Worm (Caenorhabditis elegans) whole organism, young adult: Measurements from ENCODE around the gene F22B8.3.

Experiments used
- B0019.2 ChIP-seq: fragments of 200-800 bp; sonication (Bioruptor generic); conservative IDR thresholded peaks from 2 replicates; pipeline ENCODE4 v1.3.6; 2022; ENCODE audit warnings: missing genetic modification reagents, missing genetic modification characterization, missing compliant biosample characterization
- B0035.1 ChIP-seq: sonication (generic microtip); optimal IDR thresholded peaks from 2 replicates; lab custom pipeline; 2016; ENCODE audit warnings: missing genetic modification characterization, mild to moderate bottlenecking, missing compliant biosample characterization, missing genotype, missing genetic modification reagents
- B0336.3 ChIP-seq: fragments of 200-800 bp; sonication (Bioruptor generic); IDR thresholded peaks from 2 replicates; pipeline ENCODE4 v1.3.6; 2022; ENCODE audit warnings: missing genetic modification characterization, missing compliant biosample characterization
- C06A6.2 ChIP-seq: fragments of 200-800 bp; sonication (Bioruptor generic); conservative IDR thresholded peaks from 2 replicates; pipeline ENCODE4 v1.3.6; 2022; ENCODE audit warnings: missing genetic modification characterization, missing compliant biosample characterization
- D2030.7 ChIP-seq: fragments of 200-800 bp; sonication (Bioruptor generic); IDR thresholded peaks from 2 replicates; pipeline ENCODE4 v1.3.6; 2022; ENCODE audit warnings: missing genetic modification reagents, missing genetic modification characterization, missing compliant biosample characterization
- F39B2.1 ChIP-seq: fragments of 200-800 bp; sonication (Bioruptor generic); IDR thresholded peaks from 2 replicates; pipeline ENCODE4 v1.3.6; 2022; ENCODE audit warnings: missing genetic modification reagents, missing genetic modification characterization, missing compliant biosample characterization
- F49E8.2 ChIP-seq: sonication (generic microtip); optimal IDR thresholded peaks from 3 replicates; lab custom pipeline; 2017; ENCODE audit warnings: missing genetic modification characterization, mild to moderate bottlenecking, missing compliant biosample characterization, antibody characterized with exemption, moderate library complexity; ENCODE audit not compliant: insufficient read depth
- F55B11.4 ChIP-seq: sonication (generic microtip); optimal IDR thresholded peaks from 2 replicates; lab custom pipeline; 2016; ENCODE audit warnings: missing compliant biosample characterization, missing genetic modification characterization, borderline replicate concordance; ENCODE audit not compliant: insufficient read depth
- F57C9.4 ChIP-seq: sonication (generic microtip); optimal IDR thresholded peaks from 2 replicates; lab custom pipeline; 2017; ENCODE audit warnings: mild to moderate bottlenecking, missing genetic modification characterization, missing compliant biosample characterization
- K12H6.12 ChIP-seq: fragments of 200-800 bp; sonication (Bioruptor generic); optimal IDR thresholded peaks from 2 replicates; lab custom pipeline; 2018; ENCODE audit warnings: mild to moderate bottlenecking, missing genetic modification characterization, missing compliant biosample characterization
- aptf-2 ChIP-seq: fragments of 200-800 bp; sonication (Bioruptor generic); conservative IDR thresholded peaks from 2 replicates; pipeline ENCODE4 v1.3.6; 2022; ENCODE audit warnings: missing genetic modification reagents, missing genetic modification characterization, missing compliant biosample characterization
- atf-7 ChIP-seq: sonication (generic microtip); optimal IDR thresholded peaks from 2 replicates; lab custom pipeline; 2017; ENCODE audit warnings: mild to moderate bottlenecking, missing genetic modification characterization, missing compliant biosample characterization
- attf-3 ChIP-seq: fragments of 200-800 bp; sonication (Bioruptor generic); conservative IDR thresholded peaks from 2 replicates; pipeline ENCODE4 v1.3.6; 2022; ENCODE audit warnings: missing genetic modification reagents, missing genetic modification characterization, missing compliant biosample characterization
- attf-5 ChIP-seq: fragments of 200-800 bp; sonication (Bioruptor generic); optimal IDR thresholded peaks from 2 replicates; lab custom pipeline; 2018; ENCODE audit warnings: mild to moderate bottlenecking, missing genetic modification characterization, missing compliant biosample characterization
- bed-2 ChIP-seq: fragments of 200-800 bp; sonication (Bioruptor generic); IDR thresholded peaks from 2 replicates; pipeline ENCODE4 v1.3.6; 2022; ENCODE audit warnings: missing genetic modification reagents, missing genetic modification characterization, missing compliant biosample characterization
- ccch-3 ChIP-seq: fragments of 200-800 bp; sonication (Bioruptor generic); optimal IDR thresholded peaks from 2 replicates; lab custom pipeline; 2018; ENCODE audit warnings: mild to moderate bottlenecking, missing genetic modification characterization, missing compliant biosample characterization
- cebp-1 ChIP-seq, 2 experiments: fragments of 200-800 bp in 1 of 2; sonication (Bioruptor generic) in 1 of 2; sonication (generic microtip) in 1 of 2; IDR thresholded peaks in 1 of 2; optimal IDR thresholded peaks in 1 of 2; 2 replicates each; pipeline versions ENCODE4 v1.3.6 to Lab custom; 2017 to 2022; ENCODE audit warnings: missing compliant biosample characterization in 2 of 2, missing genetic modification characterization in 2 of 2, mild to moderate bottlenecking in 1 of 2, missing genetic modification reagents in 1 of 2, moderate library complexity in 1 of 2
- cebp-2 ChIP-seq: fragments of 200-800 bp; sonication (Bioruptor generic); IDR thresholded peaks from 2 replicates; pipeline ENCODE4 v1.3.6; 2022; ENCODE audit warnings: missing genetic modification characterization, missing compliant biosample characterization
- ceh-40 ChIP-seq: fragments of 200-800 bp; sonication (Bioruptor generic); IDR thresholded peaks from 2 replicates; pipeline ENCODE4 v1.3.6; 2022; ENCODE audit warnings: missing genetic modification characterization, missing compliant biosample characterization
- ceh-91 ChIP-seq: fragments of 200-800 bp; sonication (Bioruptor generic); IDR thresholded peaks from 2 replicates; pipeline ENCODE4 v1.3.6; 2022; ENCODE audit warnings: missing genetic modification reagents, missing genetic modification characterization, missing compliant biosample characterization
- chd-7 ChIP-seq: sonication (generic microtip); optimal IDR thresholded peaks from 2 replicates; lab custom pipeline; 2016; ENCODE audit warnings: mild to moderate bottlenecking, missing genetic modification characterization, moderate library complexity, missing compliant biosample characterization
- dox-1 ChIP-seq: fragments of 200-800 bp; sonication (Bioruptor generic); IDR thresholded peaks from 2 replicates; pipeline ENCODE4 v1.3.6; 2022; ENCODE audit warnings: missing genetic modification reagents, missing genetic modification characterization, missing compliant biosample characterization
- dpl-1 ChIP-seq: fragments of 150-350 bp; optimal IDR thresholded peaks from 2 replicates; lab custom pipeline; 2014; ENCODE audit warnings: missing biosample characterization, missing genetic modification reagents, missing genetic modification characterization
- lag-1 ChIP-seq: fragments of 200-800 bp; sonication (Bioruptor generic); IDR thresholded peaks from 2 replicates; pipeline ENCODE4 v1.3.6; 2022; ENCODE audit warnings: missing genetic modification reagents, missing genetic modification characterization, missing compliant biosample characterization
- let-607 ChIP-seq, 2 experiments: fragments of 200-800 bp in 1 of 2; sonication (Bioruptor generic) in 1 of 2; sonication (generic microtip) in 1 of 2; optimal IDR thresholded peaks; 2 replicates each; lab custom pipeline; 2016 to 2018; ENCODE audit warnings: mild to moderate bottlenecking in 2 of 2, missing compliant biosample characterization in 2 of 2, missing genetic modification characterization in 2 of 2, moderate library complexity in 2 of 2, missing genotype in 1 of 2
- lin-35 ChIP-seq, 3 experiments: fragments of 150-350 bp in 2 of 3; sonication (generic microtip) in 1 of 3; optimal IDR thresholded peaks; 2 replicates each; lab custom pipeline; 2014 to 2018; ENCODE audit warnings: missing biosample characterization in 3 of 3, missing genetic modification characterization in 3 of 3, missing genetic modification reagents in 3 of 3
- mcd-1 ChIP-seq: fragments of 200-800 bp; sonication (Bioruptor generic); IDR thresholded peaks from 2 replicates; pipeline ENCODE4 v1.3.6; 2022; ENCODE audit warnings: missing genetic modification reagents, missing genetic modification characterization, missing compliant biosample characterization
- nhr-27 ChIP-seq: fragments of 200-800 bp; sonication (Bioruptor generic); optimal IDR thresholded peaks from 2 replicates; lab custom pipeline; 2018; ENCODE audit warnings: mild to moderate bottlenecking, missing genetic modification characterization, moderate library complexity, missing compliant biosample characterization
- nhr-80 ChIP-seq: sonication (generic microtip); optimal IDR thresholded peaks from 2 replicates; lab custom pipeline; 2016; ENCODE audit warnings: missing genetic modification characterization, missing compliant biosample characterization
- rec-8 ChIP-seq, 2 experiments: sonication (generic microtip); optimal IDR thresholded peaks; 2 replicates each; lab custom pipeline; 2016; ENCODE audit warnings: mild to moderate bottlenecking in 2 of 2, missing genetic modification characterization in 2 of 2, missing genetic modification reagents in 2 of 2, missing genotype in 2 of 2, missing biosample characterization in 1 of 2, missing compliant biosample characterization in 1 of 2, moderate library complexity in 1 of 2
- snpc-1.3 ChIP-seq: sonication (generic microtip); optimal IDR thresholded peaks from 2 replicates; lab custom pipeline; 2017; ENCODE audit warnings: missing genetic modification characterization, mild to moderate bottlenecking, missing compliant biosample characterization, antibody characterized with exemption, moderate library complexity, missing genotype, missing genetic modification reagents; ENCODE audit not compliant: insufficient read depth
- ztf-25 ChIP-seq: fragments of 200-800 bp; sonication (Bioruptor generic); IDR thresholded peaks from 2 replicates; pipeline ENCODE4 v1.3.6; 2022; ENCODE audit warnings: missing genetic modification reagents, missing genetic modification characterization, missing compliant biosample characterization

The F22B8.3 gene

DNA sequence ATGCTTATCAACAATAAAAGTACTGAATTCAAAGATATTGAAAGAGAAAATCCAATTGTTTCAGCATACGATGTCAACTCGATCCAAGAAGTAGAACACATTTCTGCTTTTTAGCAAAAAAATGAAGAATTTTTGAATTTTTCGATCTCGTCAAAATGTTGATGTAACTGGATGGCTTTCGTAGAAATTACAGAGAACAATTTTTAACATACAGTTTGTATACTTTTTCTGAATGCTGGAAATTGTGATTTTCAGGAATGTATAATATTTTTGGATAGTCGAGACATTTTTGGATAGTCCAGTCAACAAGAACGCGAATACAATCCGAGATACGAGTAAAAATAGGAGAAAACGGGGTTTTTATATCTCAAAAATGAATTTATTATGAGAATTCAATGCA is 27.8 kb downstream of the F22B8.3 start, which contains the start of gene str-103:
TSS of gene str-103 (minus strand) at position 101 of the 400 bp plus-strand sequence.
- TF ChIP-seq ceh-40 (GFP tag; lab: Robert Waterston, UW) (no peak), aptf-2 (GFP tag; lab: Robert Waterston, UW) (no peak), C06A6.2 (GFP tag; lab: Robert Waterston, UW) (no peak), B0336.3 (GFP tag; lab: Robert Waterston, UW) (no peak), chd-7 (tag; lab: Kevin White, UChicago) (no peak), F39B2.1 (GFP tag; lab: Robert Waterston, UW) (no peak), dpl-1 (GFP tag; lab: Kevin White, UChicago) (no peak), cebp-2 (GFP tag; lab: Robert Waterston, UW) (no peak), D2030.7 (GFP tag; lab: Robert Waterston, UW) (no peak), nhr-27 (tag; lab: Kevin White, UChicago) (no peak), F57C9.4 (tag; lab: Kevin White, UChicago) (no peak), ceh-91 (GFP tag; lab: Robert Waterston, UW) (no peak), ztf-25 (GFP tag; lab: Robert Waterston, UW) (no peak)
- TF ChIP-seq, all 124 proteins: peak for 0

- TF ChIP-seq lag-1 (GFP tag; lab: Robert Waterston, UW) (no peak), cebp-1 (GFP tag; IDR thresholded peaks at IDR 0.05; lab: Robert Waterston, UW) (no peak), cebp-1 (tag; optimal IDR thresholded peaks at IDR 0.05; lab: Kevin White, UChicago) (peak; percentile 86), rec-8 (tag; optimal IDR thresholded peaks at IDR 0.05; lab: Kevin White, UChicago) (no peak), snpc-1.3 (no peak), B0019.2 (no peak)
Observed at ce11 chrV:16120499-16120898, 29.7 kb downstream of the F22B8.3 start.

DNA sequence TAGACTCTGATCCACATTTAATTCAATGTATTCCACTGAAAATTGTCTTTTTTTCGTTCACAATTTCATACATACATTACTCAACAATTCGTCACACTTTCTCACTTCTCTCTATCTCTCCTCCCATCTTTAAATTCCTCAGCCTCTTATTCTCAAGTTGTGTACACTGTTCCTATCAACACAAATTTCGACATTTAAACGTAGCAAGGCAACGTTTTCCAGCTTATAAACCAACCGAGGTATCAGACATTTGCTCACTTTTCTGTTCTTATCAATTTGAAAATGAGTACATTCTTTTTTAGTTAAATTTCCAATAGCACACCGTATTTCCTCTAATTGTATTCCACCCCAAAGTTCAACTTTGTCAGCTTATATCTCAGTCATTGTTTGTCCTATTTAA is 30.1 kb downstream of the F22B8.3 start, which contains the start of gene skr-3:
TSS of gene skr-3 (plus strand) at position 163 of the 400 bp plus-strand sequence.
- TF ChIP-seq F55B11.4 (tag; lab: Kevin White, UChicago) (no peak), nhr-80 (tag; lab: Kevin White, UChicago) (peak; percentile 23)

DNA sequence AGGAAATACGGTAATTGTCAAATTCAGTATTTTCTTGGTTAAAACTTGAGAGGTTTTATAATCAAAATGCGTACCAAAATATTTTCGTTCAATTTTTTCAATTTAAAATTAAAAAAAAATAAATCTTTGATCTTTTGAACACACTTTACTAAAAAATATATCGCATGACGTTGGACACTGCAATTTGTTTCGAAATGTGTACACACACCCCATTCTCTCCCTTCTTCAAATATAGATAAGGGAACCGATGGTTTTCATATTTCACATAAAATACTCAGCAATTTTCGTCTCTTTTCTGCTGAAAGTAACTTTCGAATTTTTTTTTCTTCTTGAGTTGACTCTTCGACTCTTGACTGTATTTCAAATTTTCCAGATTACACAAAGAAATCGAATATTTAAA is 30.7 kb downstream of the F22B8.3 start:
- TF ChIP-seq cebp-1 (GFP tag; IDR thresholded peaks at IDR 0.05; lab: Robert Waterston, UW) (no peak), cebp-1 (tag; optimal IDR thresholded peaks at IDR 0.05; lab: Kevin White, UChicago) (peak; percentile 5), attf-5 (GFP tag; lab: Kevin White, UChicago) (no peak), K12H6.12 (tag; lab: Kevin White, UChicago) (no peak)
- TF ChIP-seq, all 124 proteins: peak for 1

ce11 chrV:16124739-16125138 is 34.0 kb downstream of the F22B8.3 start, which contains the start of gene nhr-111:
Gene nhr-111, minus strand, starts transcription at chrV:16124839.
- TF ChIP-seq ztf-25 (GFP tag; lab: Robert Waterston, UW) (no peak), F49E8.2 (tag; lab: Kevin White, UChicago) (no peak), B0035.1 (tag; lab: Kevin White, UChicago) (no peak), let-607 (tag; optimal IDR thresholded peaks at IDR 0.05; lab: Kevin White, UChicago) (no peak), aptf-2 (GFP tag; lab: Robert Waterston, UW) (no peak), atf-7 (tag; lab: Kevin White, UChicago) (no peak), attf-3 (GFP tag; lab: Robert Waterston, UW) (no peak)

ce11 chrV:16127401-16127800 is 36.6 kb downstream of the F22B8.3 start, which contains the start of gene fbxa-143:
Gene fbxa-143, minus strand, starts transcription at chrV:16127501.
- no peak for TF ChIP-seq dox-1
- TF ChIP-seq mcd-1 (GFP tag; lab: Robert Waterston, UW), result no peak
- no peak for TF ChIP-seq ccch-3
- TF ChIP-seq bed-2, result no peak
- TF ChIP-seq lin-35 (GFP tag; optimal IDR thresholded peaks at IDR 0.05; lab: Kevin White, UChicago), result no peak
